Fruit fly (Drosophila melanogaster) whole organism, wandering third instar larva: Measurements from ENCODE around the gene Unr.

Source experiments
- CG9705 ChIP-seq: fragments of 200-800 bp; sonication (Bioruptor generic); optimal IDR thresholded peaks from 2 replicates; lab custom pipeline; 2018; ENCODE audit warnings: missing biosample characterization, mild to moderate bottlenecking, missing genetic modification characterization
- CrebA ChIP-seq: fragments of 200-800 bp; sonication (Bioruptor generic); optimal IDR thresholded peaks from 2 replicates; lab custom pipeline; 2016; ENCODE audit warnings: missing biosample characterization, mild to moderate bottlenecking, missing genetic modification characterization, borderline replicate concordance
- Dif ChIP-seq: fragments of 200-275, 200-300 bp; sonication (Bioruptor generic); optimal IDR thresholded peaks from 2 replicates; lab custom pipeline; 2018; ENCODE audit warnings: missing biosample characterization, missing genetic modification characterization; ENCODE audit not compliant: partially characterized antibody
- GATAd ChIP-seq: sonication (Bioruptor generic); optimal IDR thresholded peaks from 2 replicates; lab custom pipeline; 2016; ENCODE audit warnings: missing biosample characterization, missing genetic modification characterization
- HLH106 ChIP-seq: fragments of 200-800 bp; optimal IDR thresholded peaks from 3 replicates; lab custom pipeline; 2019; ENCODE audit warnings: missing biosample characterization, mild to moderate bottlenecking, missing genetic modification characterization, moderate library complexity
- Hr78 ChIP-seq: fragments of >200 bp; optimal IDR thresholded peaks from 2 replicates; lab custom pipeline; 2017; ENCODE audit warnings: missing biosample characterization, missing genetic modification characterization
- Jra ChIP-seq: sonication (Bioruptor generic); optimal IDR thresholded peaks from 2 replicates; lab custom pipeline; 2016; ENCODE audit warnings: missing biosample characterization, missing genetic modification characterization
- Mio ChIP-seq: sonication (Bioruptor generic); optimal IDR thresholded peaks from 2 replicates; lab custom pipeline; 2016; ENCODE audit warnings: missing biosample characterization, missing genetic modification characterization
- N ChIP-seq: fragments of >200 bp; optimal IDR thresholded peaks from 2 replicates; lab custom pipeline; 2018; ENCODE audit warnings: missing biosample characterization, missing external identifiers, missing genetic modification characterization
- Sp1 ChIP-seq: fragments of 200-800 bp; sonication (Bioruptor generic); optimal IDR thresholded peaks from 3 replicates; lab custom pipeline; 2019; ENCODE audit warnings: missing biosample characterization, mild to moderate bottlenecking, missing genetic modification characterization, moderate library complexity
- dl ChIP-seq, 2 experiments: fragments of 175-275, 200-275 bp in 1 of 2; fragments of 200-275 bp in 1 of 2; sonication (Bioruptor generic); optimal IDR thresholded peaks; lab custom pipeline; 2018; ENCODE audit warnings: mild to moderate bottlenecking in 2 of 2, missing biosample characterization in 2 of 2, missing genetic modification characterization in 2 of 2, moderate library complexity in 2 of 2; ENCODE audit not compliant: partially characterized antibody in 2 of 2, insufficient read depth in 1 of 2
- dmrt93B ChIP-seq: fragments of 200-800 bp; sonication (Bioruptor generic); optimal IDR thresholded peaks from 2 replicates; lab custom pipeline; 2018; ENCODE audit warnings: missing biosample characterization, mild to moderate bottlenecking, missing genetic modification characterization
- sage ChIP-seq: fragments of 200-800 bp; sonication (Bioruptor generic); optimal IDR thresholded peaks from 2 replicates; lab custom pipeline; 2016; ENCODE audit warnings: missing biosample characterization, mild to moderate bottlenecking, missing genetic modification characterization
- sv ChIP-seq: fragments of 200-800 bp; sonication (Bioruptor generic); optimal IDR thresholded peaks from 3 replicates; lab custom pipeline; 2016; ENCODE audit warnings: missing biosample characterization, missing genetic modification characterization

The Unr gene

DNA sequence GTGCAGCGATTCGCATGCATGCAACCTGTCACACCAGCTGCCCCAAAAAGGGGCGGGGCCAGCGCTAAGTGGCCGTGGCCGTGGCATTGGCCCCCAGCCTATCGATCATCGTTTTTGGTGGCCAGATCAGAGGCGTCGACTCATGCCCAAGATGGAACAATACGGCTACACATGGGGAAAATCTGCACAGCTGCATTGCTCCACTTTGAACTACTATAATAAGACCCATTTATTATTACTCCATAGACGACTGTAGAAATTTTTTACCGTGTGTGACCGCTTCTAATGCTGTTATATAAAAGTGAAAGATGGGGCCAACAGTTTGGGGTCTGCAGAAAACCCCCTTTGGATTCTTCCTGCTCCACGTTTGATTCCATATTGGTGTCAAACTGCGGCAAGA is 58.2 kb downstream of the Unr start:
- TF ChIP-seq CrebA (GFP tag; lab: Kevin White, UChicago) (no peak), dmrt93B (no peak), CG9705 (GFP tag; lab: Kevin White, UChicago) (no peak), Dif (GFP tag; lab: Kevin White, UChicago) (no peak), Jra (GFP tag; lab: Kevin White, UChicago) (no peak), sv (no peak), Sp1 (GFP tag; lab: Kevin White, UChicago) (no peak), dl (GFP tag; optimal IDR thresholded peaks at IDR 0.05; lab: Kevin White, UChicago; ENCODE audit: insufficient read depth in 1 of 2, partially characterized antibody in 2 of 2) (no peak), Hr78 (GFP tag; lab: Kevin White, UChicago) (no peak), Mio (GFP tag; lab: Kevin White, UChicago) (no peak), N (GFP tag; lab: Kevin White, UChicago) (no peak), sage (GFP tag; lab: Kevin White, UChicago) (no peak), HLH106 (tag; lab: Kevin White, UChicago) (no peak), GATAd (GFP tag; lab: Kevin White, UChicago) (no peak)
